Fruit fly (Drosophila melanogaster) whole organism, embryonic: Measurements from ENCODE around the gene CG6961.

Experiments used
- BEAF-32 ChIP-seq: fragments of 200-800 bp; sonication (Bioruptor generic); optimal IDR thresholded peaks from 3 replicates; lab custom pipeline; 2017; ENCODE audit warnings: missing biosample characterization, missing genetic modification characterization, mild to moderate bottlenecking, moderate library complexity, missing genetic modification reagents
- CG10321 ChIP-seq: fragments of 200-800 bp; sonication (Bioruptor generic); IDR thresholded peaks from 2 replicates; pipeline ENCODE4 v1.3.6; 2022; ENCODE audit warnings: missing biosample characterization, missing genetic modification characterization
- CG11085 ChIP-seq: fragments of 200-800 bp; sonication (Bioruptor generic); IDR thresholded peaks from 2 replicates; pipeline ENCODE4 v1.3.6; 2022; ENCODE audit warnings: missing biosample characterization, missing genetic modification characterization
- CG12942 ChIP-seq: fragments of 200-800 bp; sonication (Bioruptor generic); optimal IDR thresholded peaks from 3 replicates; lab custom pipeline; 2016; ENCODE audit warnings: missing biosample characterization, missing genetic modification characterization
- CG14050 ChIP-seq: fragments of 200-800 bp; sonication (Bioruptor generic); IDR thresholded peaks from 3 replicates; pipeline ENCODE4 v1.3.6; 2022; ENCODE audit warnings: missing biosample characterization, missing genetic modification characterization
- CG14667 ChIP-seq: fragments of 200-800 bp; sonication (Bioruptor generic); IDR thresholded peaks from 2 replicates; pipeline ENCODE4 v1.3.6; 2022; ENCODE audit warnings: missing biosample characterization, missing genetic modification characterization
- CG15011 ChIP-seq: fragments of 200-800 bp; sonication (Bioruptor generic); optimal IDR thresholded peaks from 3 replicates; lab custom pipeline; 2018; ENCODE audit warnings: missing biosample characterization, mild to moderate bottlenecking, missing genetic modification characterization
- CG17385 ChIP-seq: fragments of 200-800 bp; sonication (Bioruptor generic); optimal IDR thresholded peaks from 3 replicates; lab custom pipeline; 2018; ENCODE audit warnings: missing biosample characterization, mild to moderate bottlenecking, missing genetic modification characterization
- CG30431 ChIP-seq: fragments of 200-800 bp; sonication (Bioruptor generic); optimal IDR thresholded peaks from 2 replicates; lab custom pipeline; 2017; ENCODE audit warnings: missing biosample characterization, missing genetic modification characterization
- CG31388 ChIP-seq: fragments of 200-800 bp; sonication (Bioruptor generic); optimal IDR thresholded peaks from 2 replicates; lab custom pipeline; 2016; ENCODE audit warnings: missing biosample characterization, missing genetic modification characterization
- CG31441 ChIP-seq: fragments of 200-800 bp; sonication (Bioruptor generic); IDR thresholded peaks from 2 replicates; pipeline ENCODE4 v1.3.6; 2022; ENCODE audit warnings: missing biosample characterization, missing genetic modification characterization
- CG4282 ChIP-seq: fragments of 200-800 bp; sonication (Bioruptor generic); optimal IDR thresholded peaks from 2 replicates; lab custom pipeline; 2016; ENCODE audit warnings: missing biosample characterization, missing genetic modification characterization
- CG7271 ChIP-seq: fragments of 200-800 bp; sonication (Bioruptor generic); optimal IDR thresholded peaks from 2 replicates; lab custom pipeline; 2018; ENCODE audit warnings: missing biosample characterization, mild to moderate bottlenecking, missing genetic modification characterization, moderate library complexity
- CG7372 ChIP-seq: fragments of 200-800 bp; sonication (Bioruptor generic); IDR thresholded peaks from 2 replicates; pipeline ENCODE4 v1.3.6; 2022; ENCODE audit warnings: missing biosample characterization, missing genetic modification characterization
- CG7745 ChIP-seq: fragments of 200-800 bp; sonication (Bioruptor generic); optimal IDR thresholded peaks from 2 replicates; lab custom pipeline; 2018; ENCODE audit warnings: missing biosample characterization, mild to moderate bottlenecking, missing genetic modification characterization, moderate library complexity
- CG7786 ChIP-seq: fragments of 200-800 bp; sonication (Bioruptor generic); optimal IDR thresholded peaks from 2 replicates; lab custom pipeline; 2016; ENCODE audit warnings: missing biosample characterization, missing genetic modification characterization
- CG8388 ChIP-seq: fragments of 200-800 bp; sonication (Bioruptor generic); optimal IDR thresholded peaks from 2 replicates; lab custom pipeline; 2019; ENCODE audit warnings: missing biosample characterization, mild to moderate bottlenecking, missing genetic modification characterization, moderate library complexity
- CG9817 ChIP-seq: fragments of 200-800 bp; sonication (Bioruptor generic); optimal IDR thresholded peaks from 2 replicates; lab custom pipeline; 2018; ENCODE audit warnings: missing biosample characterization, mild to moderate bottlenecking, missing genetic modification characterization, moderate library complexity
- Chrac-16 ChIP-seq: fragments of 200-800 bp; sonication (Bioruptor generic); optimal IDR thresholded peaks from 3 replicates; lab custom pipeline; 2016; ENCODE audit warnings: missing biosample characterization, missing genetic modification characterization
- Deaf1 ChIP-seq: fragments of 200-800 bp; optimal IDR thresholded peaks from 3 replicates; lab custom pipeline; 2019; ENCODE audit warnings: missing biosample characterization, mild to moderate bottlenecking, missing genetic modification characterization, moderate library complexity
- Dip2 ChIP-seq: fragments of 200-800 bp; sonication (Bioruptor generic); IDR thresholded peaks from 2 replicates; pipeline ENCODE4 v1.3.6; 2022; ENCODE audit warnings: missing biosample characterization, missing genetic modification characterization
- Dp ChIP-seq: fragments of 200-800 bp; sonication (Bioruptor generic); optimal IDR thresholded peaks from 2 replicates; lab custom pipeline; 2018; ENCODE audit warnings: missing biosample characterization, mild to moderate bottlenecking, missing genetic modification characterization, moderate library complexity
- Dref ChIP-seq: fragments of 200-800 bp; sonication (Bioruptor generic); IDR thresholded peaks from 2 replicates; pipeline ENCODE4 v1.3.6; 2022; ENCODE audit warnings: missing biosample characterization, missing genetic modification characterization
- E2f2 ChIP-seq: fragments of 200-800 bp; sonication (Bioruptor generic); IDR thresholded peaks from 2 replicates; pipeline ENCODE4 v1.3.6; 2022; ENCODE audit warnings: missing biosample characterization, missing genetic modification characterization
- Eip74EF ChIP-seq, 2 experiments: fragments of 200-800 bp in 1 of 2; fragments of >200 bp in 1 of 2; sonication (Bioruptor generic) in 1 of 2; optimal IDR thresholded peaks; 2 replicates each; lab custom pipeline; 2017 to 2019; ENCODE audit warnings: missing biosample characterization in 2 of 2, missing genetic modification characterization in 2 of 2, mild to moderate bottlenecking in 1 of 2, moderate library complexity in 1 of 2
- Fer3 ChIP-seq: fragments of 200-800 bp; sonication (Bioruptor generic); optimal IDR thresholded peaks from 2 replicates; lab custom pipeline; 2018; ENCODE audit warnings: missing biosample characterization, mild to moderate bottlenecking, missing genetic modification characterization, moderate library complexity
- Kr ChIP-seq: fragments of 200-800 bp; sonication (Bioruptor generic); optimal IDR thresholded peaks from 2 replicates; lab custom pipeline; 2017; ENCODE audit warnings: missing biosample characterization, mild to moderate bottlenecking, missing genetic modification characterization
- NFAT ChIP-seq: fragments of 200-800 bp; sonication (Bioruptor generic); IDR thresholded peaks from 2 replicates; pipeline ENCODE4 v1.3.6; 2022; ENCODE audit warnings: missing biosample characterization, missing genetic modification characterization
- NK7.1 ChIP-seq: fragments of 200-800 bp; sonication (Bioruptor generic); optimal IDR thresholded peaks from 3 replicates; lab custom pipeline; 2016; ENCODE audit warnings: missing biosample characterization, missing genetic modification characterization
- Sin3A ChIP-seq: fragments of >200 bp; optimal IDR thresholded peaks from 2 replicates; lab custom pipeline; 2018
- Sry-β ChIP-seq: fragments of 200-800 bp; sonication (Bioruptor generic); optimal IDR thresholded peaks from 2 replicates; lab custom pipeline; 2018; ENCODE audit warnings: missing biosample characterization, mild to moderate bottlenecking, missing genetic modification characterization, moderate library complexity
- Sry-δ ChIP-seq: fragments of 200-800 bp; sonication (Bioruptor generic); optimal IDR thresholded peaks from 2 replicates; lab custom pipeline; 2016; ENCODE audit warnings: missing biosample characterization, missing genetic modification characterization
- ci ChIP-seq: fragments of 200-800 bp; sonication (Bioruptor generic); IDR thresholded peaks from 3 replicates; pipeline ENCODE4 v1.3.6; 2022; ENCODE audit warnings: missing biosample characterization, missing genetic modification characterization
- corto ChIP-seq: fragments of 200-800 bp; sonication (Bioruptor generic); optimal IDR thresholded peaks from 2 replicates; lab custom pipeline; 2016; ENCODE audit warnings: missing biosample characterization, mild to moderate bottlenecking, missing genetic modification characterization, moderate library complexity
- crc ChIP-seq: fragments of 200-800 bp; sonication (Bioruptor generic); optimal IDR thresholded peaks from 2 replicates; lab custom pipeline; 2016; ENCODE audit warnings: missing biosample characterization, missing genetic modification characterization
- dati ChIP-seq: fragments of 200-800 bp; sonication (Bioruptor generic); IDR thresholded peaks from 2 replicates; pipeline ENCODE4 v1.3.6; 2022; ENCODE audit warnings: missing biosample characterization, missing genetic modification characterization
- dmrt99B ChIP-seq: fragments of 200-800 bp; sonication (Bioruptor generic); optimal IDR thresholded peaks from 2 replicates; lab custom pipeline; 2018; ENCODE audit warnings: missing biosample characterization, mild to moderate bottlenecking, missing genetic modification characterization, moderate library complexity
- exex ChIP-seq: fragments of 200-800 bp; sonication (Bioruptor generic); optimal IDR thresholded peaks from 4 replicates; lab custom pipeline; 2018; ENCODE audit warnings: missing biosample characterization, mild to moderate bottlenecking, missing genetic modification characterization, moderate library complexity
- grau ChIP-seq: fragments of 200-800 bp; optimal IDR thresholded peaks from 3 replicates; lab custom pipeline; 2019; ENCODE audit warnings: missing biosample characterization, mild to moderate bottlenecking, missing genetic modification characterization, moderate library complexity
- ham ChIP-seq: fragments of 200-800 bp; sonication (Bioruptor generic); IDR thresholded peaks from 2 replicates; pipeline ENCODE4 v1.3.6; 2022; ENCODE audit warnings: missing biosample characterization, missing genetic modification characterization
- jing ChIP-seq: fragments of 200-800 bp; sonication (Bioruptor generic); optimal IDR thresholded peaks from 2 replicates; lab custom pipeline; 2018; ENCODE audit warnings: missing biosample characterization, mild to moderate bottlenecking, missing genetic modification characterization
- luna ChIP-seq: fragments of 200-800 bp; sonication (Bioruptor generic); optimal IDR thresholded peaks from 2 replicates; lab custom pipeline; 2016; ENCODE audit warnings: missing biosample characterization, missing genetic modification characterization
- nom ChIP-seq: fragments of 200-800 bp; sonication (Bioruptor generic); optimal IDR thresholded peaks from 2 replicates; lab custom pipeline; 2017; ENCODE audit warnings: missing biosample characterization, missing genetic modification characterization, mild to moderate bottlenecking, moderate library complexity, missing genetic modification reagents
- pfk ChIP-seq: fragments of 200-800 bp; sonication (Bioruptor generic); optimal IDR thresholded peaks from 2 replicates; lab custom pipeline; 2018; ENCODE audit warnings: missing biosample characterization, mild to moderate bottlenecking, missing genetic modification characterization, moderate library complexity
- prd ChIP-seq, 3 experiments: fragments of >200 bp in 2 of 3; fragments of 200-800 bp in 1 of 3; sonication (Bioruptor generic) in 1 of 3; optimal IDR thresholded peaks in 2 of 3; IDR thresholded peaks in 1 of 3; 2 replicates in 2 of 3; 3 replicates in 1 of 3; pipeline versions ENCODE4 v1.3.6 to Lab custom; 2017 to 2022; ENCODE audit warnings: missing biosample characterization in 1 of 3, missing genetic modification characterization in 1 of 3
- psq ChIP-seq: fragments of 200-800 bp; sonication (Bioruptor generic); optimal IDR thresholded peaks from 2 replicates; lab custom pipeline; 2017; ENCODE audit warnings: missing biosample characterization, missing genetic modification characterization
- rib ChIP-seq: fragments of 200-800 bp; sonication (Bioruptor generic); IDR thresholded peaks from 2 replicates; pipeline ENCODE4 v1.3.6; 2022; ENCODE audit warnings: missing biosample characterization, missing genetic modification characterization
- sens-2 ChIP-seq: fragments of 200-800 bp; sonication (Bioruptor generic); IDR thresholded peaks from 2 replicates; pipeline ENCODE4 v1.3.6; 2022; ENCODE audit warnings: missing biosample characterization, missing genetic modification characterization
- slp2 ChIP-seq: fragments of 200-800 bp; sonication (Bioruptor generic); optimal IDR thresholded peaks from 2 replicates; lab custom pipeline; 2016; ENCODE audit warnings: missing biosample characterization, missing genetic modification characterization
- tgo ChIP-seq: fragments of 200-800 bp; sonication (Bioruptor generic); IDR thresholded peaks from 3 replicates; pipeline ENCODE4 v1.3.6; 2022; ENCODE audit warnings: missing biosample characterization, missing genetic modification characterization
- tna ChIP-seq: fragments of 200-800 bp; sonication (Bioruptor generic); IDR thresholded peaks from 2 replicates; pipeline ENCODE4 v1.3.6; 2022; ENCODE audit warnings: missing biosample characterization, missing genetic modification characterization; ENCODE audit not compliant: partially characterized antibody
- trh ChIP-seq: fragments of 200-800 bp; sonication (Bioruptor generic); optimal IDR thresholded peaks from 2 replicates; lab custom pipeline; 2016; ENCODE audit warnings: missing biosample characterization, missing genetic modification characterization

The CG6961 gene

dm6 chrX:18834399-18834798 is 46.4 kb upstream of the CG6961 start (continued):
- peak; percentile 9 for TF ChIP-seq CG7786 (GFP tag; lab: Kevin White, UChicago)
- no peak for TF ChIP-seq CG17385 (GFP tag; lab: Kevin White, UChicago)
- TF ChIP-seq grau = no peak
- TF ChIP-seq Sry-β (GFP tag; lab: Kevin White, UChicago) = no peak
- TF ChIP-seq CG4282 (GFP tag; lab: Kevin White, UChicago) = no peak
- TF ChIP-seq dati (GFP tag; lab: Robert Waterston, UW) = no peak
- no peak for TF ChIP-seq CG7372 (GFP tag; lab: Robert Waterston, UW)
- TF ChIP-seq NK7.1 (GFP tag; lab: Kevin White, UChicago) = no peak
- TF ChIP-seq CG15011 = no peak
- TF ChIP-seq CG31388 (GFP tag; lab: Kevin White, UChicago) = no peak
- TF ChIP-seq slp2 (GFP tag; lab: Kevin White, UChicago) = no peak
- no peak for TF ChIP-seq CG31441 (GFP tag; lab: Robert Waterston, UW)
- TF ChIP-seq exex (tag; lab: Kevin White, UChicago) = no peak
- TF ChIP-seq Dp (GFP tag; lab: Kevin White, UChicago) = no peak
- TF ChIP-seq Chrac-16 (GFP tag; lab: Kevin White, UChicago) = no peak
- TF ChIP-seq CG8388 (GFP tag; lab: Kevin White, UChicago) = no peak
- no peak for TF ChIP-seq crc (GFP tag; lab: Kevin White, UChicago)
- TF ChIP-seq CG7271 (tag; lab: Kevin White, UChicago) = no peak
- TF ChIP-seq Eip74EF (GFP tag; optimal IDR thresholded peaks at IDR 0.05; lab: Kevin White, UChicago) = no peak
- TF ChIP-seq E2f2 (GFP tag; lab: Robert Waterston, UW) = no peak
- peak; percentile 21; the same call in 1 of the 3 replicates for TF ChIP-seq tgo
- TF ChIP-seq Deaf1 (tag; lab: Kevin White, UChicago) = no peak
- TF ChIP-seq pfk (GFP tag; lab: Kevin White, UChicago) = no peak
- no peak for TF ChIP-seq CG10321
- TF ChIP-seq nom = no peak
- TF ChIP-seq rib (GFP tag; lab: Robert Waterston, UW) = no peak
- 0 out of 3 replicates have a peak, but pooled peaks have one; percentile 22 for TF ChIP-seq CG14050 (GFP tag; lab: Robert Waterston, UW)
- no peak for TF ChIP-seq jing
- TF ChIP-seq luna (GFP tag; lab: Kevin White, UChicago) = no peak
- TF ChIP-seq CG14667 (GFP tag; lab: Robert Waterston, UW) = no peak
- no peak for TF ChIP-seq NFAT (GFP tag; lab: Robert Waterston, UW)
- no peak for TF ChIP-seq CG12942 (GFP tag; lab: Kevin White, UChicago)
- no peak; the same call in 1 of the 2 replicates for TF ChIP-seq CG11085 (GFP tag; lab: Robert Waterston, UW)
- TF ChIP-seq Fer3 (tag; lab: Kevin White, UChicago) = peak; percentile 41
- no peak for TF ChIP-seq Dip2 (GFP tag; lab: Robert Waterston, UW)
- no peak for TF ChIP-seq CG7745 (tag; lab: Kevin White, UChicago)
- TF ChIP-seq dmrt99B (tag; lab: Kevin White, UChicago) = peak; percentile 51
- TF ChIP-seq BEAF-32 (GFP tag; lab: Kevin White, UChicago) = no peak
- no peak for TF ChIP-seq prd (optimal IDR thresholded peaks at IDR 0.05; lab: Kevin White, UChicago)
- TF ChIP-seq prd (GFP tag; IDR thresholded peaks at IDR 0.05; lab: Robert Waterston, UW) = peak; percentile 77
- no peak for TF ChIP-seq ci (GFP tag; lab: Robert Waterston, UW)
- peak; percentile 10 for TF ChIP-seq corto (GFP tag; lab: Kevin White, UChicago)
- TF ChIP-seq psq (GFP tag; lab: Kevin White, UChicago) = no peak
- no peak for TF ChIP-seq Dref (GFP tag; lab: Robert Waterston, UW)
- no peak for TF ChIP-seq Sin3A (lab: Kevin White, UChicago)
- no peak for TF ChIP-seq Sry-δ (GFP tag; lab: Kevin White, UChicago)
- no peak for TF ChIP-seq tna (GFP tag; lab: Robert Waterston, UW)
- no peak for TF ChIP-seq trh (GFP tag; lab: Kevin White, UChicago)
- no peak for TF ChIP-seq CG30431 (GFP tag; lab: Kevin White, UChicago)
- TF ChIP-seq CG9817 = no peak
- no peak for TF ChIP-seq ham (GFP tag; lab: Robert Waterston, UW)
- TF ChIP-seq sens-2 (GFP tag; lab: Robert Waterston, UW) = no peak
- no peak for TF ChIP-seq Kr (GFP tag; lab: Kevin White, UChicago)
